Worm (Caenorhabditis elegans): ENCODE results near the gene H04D03.4.

DNA sequence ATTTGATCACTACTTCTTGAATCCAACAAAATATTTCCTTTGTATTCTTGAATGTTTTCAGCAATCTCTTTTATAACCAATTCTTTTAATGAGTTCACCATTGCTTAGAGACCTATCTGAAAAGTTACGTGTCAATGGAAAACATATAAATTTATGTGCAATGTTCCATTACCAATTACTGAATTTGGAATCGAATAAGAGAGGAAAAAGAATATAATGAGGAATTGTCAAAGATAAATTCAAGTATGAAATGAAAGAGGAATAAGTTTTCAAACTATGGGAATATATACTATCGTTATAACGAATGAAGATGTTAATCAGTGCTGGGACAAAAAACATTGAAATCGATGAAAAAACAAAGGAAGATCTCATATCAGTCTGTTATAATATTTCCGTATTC, at the start of gene H04D03.4:
- TF ChIP-seq skn-1 (tag; optimal IDR thresholded peaks at IDR 0.05) (no peak), nhr-20 (tag; optimal IDR thresholded peaks at IDR 0.05) (no peak), mef-2 (tag; optimal IDR thresholded peaks at IDR 0.05) (no peak), ceh-82 (tag; optimal IDR thresholded peaks at IDR 0.05) (no peak), nhr-77 (tag; optimal IDR thresholded peaks at IDR 0.05) (no peak), unc-86 (tag; optimal IDR thresholded peaks at IDR 0.05) (no peak), nhr-71 (tag; optimal IDR thresholded peaks at IDR 0.05) (no peak), sox-4 (tag; optimal IDR thresholded peaks at IDR 0.05) (no peak), aly-2 (tag; optimal IDR thresholded peaks at IDR 0.05) (no peak), lin-13 (GFP tag; optimal IDR thresholded peaks at IDR 0.05) (no peak), grh-1 (GFP tag; IDR thresholded peaks at IDR 0.05) (no peak), ama-1 (optimal IDR thresholded peaks at IDR 0.05) (no peak), fkh-4 (tag; optimal IDR thresholded peaks at IDR 0.05; ENCODE audit: borderline replicate concordance) (no peak)
